Worm (Caenorhabditis elegans): Measurements from ENCODE around the gene T27A10.2.

DNA sequence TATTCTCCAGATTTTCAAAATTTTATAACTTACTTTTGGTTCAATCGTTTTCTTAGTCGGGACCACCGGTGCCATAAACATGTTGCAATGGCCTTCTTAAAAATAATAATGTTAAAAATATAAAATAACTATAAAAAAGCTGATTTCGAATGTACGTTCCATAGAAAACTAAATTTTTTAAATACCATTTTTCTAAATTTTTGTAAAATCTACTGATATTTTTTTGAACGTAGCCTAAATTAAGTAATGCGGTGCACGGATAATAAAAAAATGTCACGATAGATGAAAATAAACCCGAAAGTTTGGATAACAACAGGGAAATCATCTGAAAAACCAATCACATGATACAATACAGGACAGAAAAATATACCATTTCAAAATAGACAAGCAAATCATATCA, 12.3 kb upstream of the T27A10.2 start, which contains the start of gene T27A10.5:
- no peak for TF ChIP-seq egl-27 (tag; optimal IDR thresholded peaks at IDR 0.05)
- TF ChIP-seq snpc-4 (tag; optimal IDR thresholded peaks at IDR 0.05), result no peak
- no peak for TF ChIP-seq pha-4 (tag; optimal IDR thresholded peaks at IDR 0.05)
- no peak for TF ChIP-seq ztf-4 (tag; optimal IDR thresholded peaks at IDR 0.05)
- no peak for TF ChIP-seq ztf-11 (tag; optimal IDR thresholded peaks at IDR 0.05)
- TF ChIP-seq ceh-82 (tag; optimal IDR thresholded peaks at IDR 0.05), result no peak
- no peak for TF ChIP-seq pqm-1 (tag; optimal IDR thresholded peaks at IDR 0.05)
- no peak for TF ChIP-seq nhr-25 (tag; optimal IDR thresholded peaks at IDR 0.05)
- TF ChIP-seq mdl-1 (tag; optimal IDR thresholded peaks at IDR 0.05), result no peak
- TF ChIP-seq daf-12 (tag; optimal IDR thresholded peaks at IDR 0.05), result no peak
- no peak for TF ChIP-seq unc-62 (GFP tag; optimal IDR thresholded peaks at IDR 0.05)
- TF ChIP-seq lin-15B (tag; optimal IDR thresholded peaks at IDR 0.05), result no peak
- no peak for TF ChIP-seq aly-2 (tag; optimal IDR thresholded peaks at IDR 0.05)
